Fruit fly (Drosophila melanogaster) whole organism, embryonic: Measurements from ENCODE around the gene CG43293.

ENCODE experiments used
- B-H1 ChIP-seq: fragments of 200-800 bp; sonication (Bioruptor generic); IDR thresholded peaks from 3 replicates; pipeline ENCODE4 v1.3.6; 2022; ENCODE audit warnings: missing biosample characterization, missing genetic modification characterization
- Bdp1 ChIP-seq: fragments of 200-800 bp; sonication (Bioruptor generic); optimal IDR thresholded peaks from 3 replicates; lab custom pipeline; 2016; ENCODE audit warnings: missing biosample characterization, missing genetic modification characterization
- BtbVII ChIP-seq: fragments of 200-800 bp; sonication (Bioruptor generic); optimal IDR thresholded peaks from 3 replicates; lab custom pipeline; 2017; ENCODE audit warnings: missing biosample characterization, mild to moderate bottlenecking, missing genetic modification characterization
- CG10366 ChIP-seq: fragments of 200-800 bp; sonication (Bioruptor generic); IDR thresholded peaks from 2 replicates; pipeline ENCODE4 v1.3.6; 2022; ENCODE audit warnings: missing biosample characterization, missing genetic modification characterization
- CG11723 ChIP-seq: fragments of 200-800 bp; sonication (Bioruptor generic); optimal IDR thresholded peaks from 2 replicates; lab custom pipeline; 2017; ENCODE audit warnings: missing biosample characterization, mild to moderate bottlenecking, missing genetic modification characterization
- CG15514 ChIP-seq: fragments of 200-800 bp; sonication (Bioruptor generic); optimal IDR thresholded peaks from 3 replicates; lab custom pipeline; 2017; ENCODE audit warnings: missing biosample characterization, missing genetic modification characterization, mild to moderate bottlenecking, moderate library complexity, missing genetic modification reagents
- CG1647 ChIP-seq: fragments of 200-800 bp; sonication (Bioruptor generic); optimal IDR thresholded peaks from 3 replicates; lab custom pipeline; 2016; ENCODE audit warnings: missing biosample characterization, missing genetic modification characterization
- CG16815 ChIP-seq: fragments of 200-800 bp; sonication (Bioruptor generic); optimal IDR thresholded peaks from 3 replicates; lab custom pipeline; 2017; ENCODE audit warnings: missing biosample characterization, mild to moderate bottlenecking, missing genetic modification characterization
- CG16863 ChIP-seq: fragments of 200-800 bp; sonication (Bioruptor generic); optimal IDR thresholded peaks from 3 replicates; lab custom pipeline; 2016; ENCODE audit warnings: missing biosample characterization, missing genetic modification characterization
- CG17385 ChIP-seq: fragments of 200-800 bp; sonication (Bioruptor generic); optimal IDR thresholded peaks from 3 replicates; lab custom pipeline; 2018; ENCODE audit warnings: missing biosample characterization, mild to moderate bottlenecking, missing genetic modification characterization
- CG17829 ChIP-seq: fragments of 200-800 bp; optimal IDR thresholded peaks from 2 replicates; lab custom pipeline; 2019; ENCODE audit warnings: missing biosample characterization, mild to moderate bottlenecking, missing genetic modification characterization, moderate library complexity
- CG2202 ChIP-seq: fragments of 200-800 bp; sonication (Bioruptor generic); optimal IDR thresholded peaks from 2 replicates; lab custom pipeline; 2018; ENCODE audit warnings: missing biosample characterization, mild to moderate bottlenecking, missing genetic modification characterization
- CG30431 ChIP-seq: fragments of 200-800 bp; sonication (Bioruptor generic); optimal IDR thresholded peaks from 2 replicates; lab custom pipeline; 2017; ENCODE audit warnings: missing biosample characterization, missing genetic modification characterization
- CG3995 ChIP-seq: fragments of 200-800 bp; sonication (Bioruptor generic); optimal IDR thresholded peaks from 3 replicates; lab custom pipeline; 2016; ENCODE audit warnings: missing biosample characterization, missing genetic modification characterization
- CG5245 ChIP-seq: fragments of 200-800 bp; sonication (Bioruptor generic); optimal IDR thresholded peaks from 3 replicates; lab custom pipeline; 2016; ENCODE audit warnings: missing biosample characterization, missing genetic modification characterization
- CG8388 ChIP-seq: fragments of 200-800 bp; sonication (Bioruptor generic); optimal IDR thresholded peaks from 2 replicates; lab custom pipeline; 2019; ENCODE audit warnings: missing biosample characterization, mild to moderate bottlenecking, missing genetic modification characterization, moderate library complexity
- Dip3 ChIP-seq: fragments of 200-800 bp; sonication (Bioruptor generic); optimal IDR thresholded peaks from 3 replicates; lab custom pipeline; 2016; ENCODE audit warnings: missing biosample characterization, missing genetic modification characterization
- Dref ChIP-seq: fragments of 200-800 bp; sonication (Bioruptor generic); IDR thresholded peaks from 2 replicates; pipeline ENCODE4 v1.3.6; 2022; ENCODE audit warnings: missing biosample characterization, missing genetic modification characterization
- Drgx ChIP-seq: fragments of 200-800 bp; sonication (Bioruptor generic); IDR thresholded peaks from 2 replicates; pipeline ENCODE4 v1.3.6; 2022; ENCODE audit warnings: missing biosample characterization, missing genetic modification characterization
- E2f2 ChIP-seq: fragments of 200-800 bp; sonication (Bioruptor generic); IDR thresholded peaks from 2 replicates; pipeline ENCODE4 v1.3.6; 2022; ENCODE audit warnings: missing biosample characterization, missing genetic modification characterization
- Ets97D ChIP-seq: fragments of 200-800 bp; sonication (Bioruptor generic); optimal IDR thresholded peaks from 3 replicates; lab custom pipeline; 2016; ENCODE audit warnings: missing biosample characterization, missing genetic modification characterization
- Hand ChIP-seq: fragments of 200-800 bp; sonication (Bioruptor generic); optimal IDR thresholded peaks from 2 replicates; lab custom pipeline; 2017; ENCODE audit warnings: mild to moderate bottlenecking, missing biosample characterization, missing genetic modification reagents, missing genetic modification characterization
- HmgZ ChIP-seq: fragments of 200-800 bp; sonication (Bioruptor generic); optimal IDR thresholded peaks from 2 replicates; lab custom pipeline; 2018; ENCODE audit warnings: missing biosample characterization, mild to moderate bottlenecking, missing genetic modification characterization
- Hmx ChIP-seq: fragments of 200-800 bp; sonication (Bioruptor generic); optimal IDR thresholded peaks from 2 replicates; lab custom pipeline; 2016; ENCODE audit warnings: missing biosample characterization, missing genetic modification characterization
- Kr ChIP-seq: fragments of 200-800 bp; sonication (Bioruptor generic); optimal IDR thresholded peaks from 2 replicates; lab custom pipeline; 2017; ENCODE audit warnings: missing biosample characterization, mild to moderate bottlenecking, missing genetic modification characterization
- Meics ChIP-seq: fragments of 200-800 bp; sonication (Bioruptor generic); optimal IDR thresholded peaks from 2 replicates; lab custom pipeline; 2017; ENCODE audit warnings: missing biosample characterization, mild to moderate bottlenecking, missing genetic modification characterization
- Myb ChIP-seq: fragments of 200-800 bp; sonication (Bioruptor generic); optimal IDR thresholded peaks from 2 replicates; lab custom pipeline; 2016; ENCODE audit warnings: missing biosample characterization, missing genetic modification characterization
- Ravus ChIP-seq: fragments of 200-800 bp; sonication (Bioruptor generic); IDR thresholded peaks from 2 replicates; pipeline ENCODE4 v1.3.6; 2022; ENCODE audit warnings: missing biosample characterization, missing genetic modification characterization
- Sry-β ChIP-seq: fragments of 200-800 bp; sonication (Bioruptor generic); optimal IDR thresholded peaks from 2 replicates; lab custom pipeline; 2018; ENCODE audit warnings: missing biosample characterization, mild to moderate bottlenecking, missing genetic modification characterization, moderate library complexity
- Ssrp ChIP-seq: fragments of 200-800 bp; sonication (Bioruptor generic); optimal IDR thresholded peaks from 2 replicates; lab custom pipeline; 2018; ENCODE audit warnings: missing biosample characterization, mild to moderate bottlenecking, missing genetic modification characterization, moderate library complexity
- al ChIP-seq: fragments of 200-800 bp; sonication (Bioruptor generic); IDR thresholded peaks from 2 replicates; pipeline ENCODE4 v1.3.6; 2022; ENCODE audit warnings: missing biosample characterization, missing genetic modification characterization
- ap ChIP-seq: fragments of 200-800 bp; sonication (Bioruptor generic); IDR thresholded peaks from 2 replicates; pipeline ENCODE4 v1.3.6; 2022; ENCODE audit warnings: missing biosample characterization, missing genetic modification characterization
- az2 ChIP-seq: fragments of 200-800 bp; sonication (Bioruptor generic); optimal IDR thresholded peaks from 3 replicates; lab custom pipeline; 2016; ENCODE audit warnings: missing biosample characterization, missing genetic modification characterization
- cas ChIP-seq: fragments of 200-800 bp; sonication (Bioruptor generic); IDR thresholded peaks from 2 replicates; pipeline ENCODE4 v1.3.6; 2022; ENCODE audit warnings: missing biosample characterization, missing genetic modification characterization
- dati ChIP-seq: fragments of 200-800 bp; sonication (Bioruptor generic); IDR thresholded peaks from 2 replicates; pipeline ENCODE4 v1.3.6; 2022; ENCODE audit warnings: missing biosample characterization, missing genetic modification characterization
- fd102C ChIP-seq: fragments of 200-800 bp; sonication (Bioruptor generic); optimal IDR thresholded peaks from 2 replicates; lab custom pipeline; 2018; ENCODE audit warnings: missing biosample characterization, mild to moderate bottlenecking, missing genetic modification characterization, moderate library complexity
- ftz-f1 ChIP-seq: fragments of 200-800 bp; sonication (Bioruptor generic); optimal IDR thresholded peaks from 2 replicates; lab custom pipeline; 2016; ENCODE audit warnings: missing biosample characterization, missing genetic modification characterization
- gce ChIP-seq: fragments of 200-800 bp; sonication (Bioruptor generic); IDR thresholded peaks from 3 replicates; pipeline ENCODE4 v1.3.6; 2022; ENCODE audit warnings: missing biosample characterization, missing genetic modification characterization
- hb ChIP-seq: fragments of 200-800 bp; sonication (Bioruptor generic); IDR thresholded peaks from 3 replicates; pipeline ENCODE4 v1.3.6; 2022; ENCODE audit warnings: missing biosample characterization, missing genetic modification characterization; ENCODE audit not compliant: partially characterized antibody
- lov ChIP-seq, 2 experiments: fragments of 200-800 bp in 1 of 2; fragments of >200 bp in 1 of 2; sonication (Bioruptor generic) in 1 of 2; IDR thresholded peaks in 1 of 2; optimal IDR thresholded peaks in 1 of 2; 2 replicates in 1 of 2; 3 replicates in 1 of 2; pipeline versions ENCODE4 v1.3.6 to Lab custom; 2017 to 2022; ENCODE audit warnings: missing biosample characterization in 1 of 2, missing genetic modification characterization in 1 of 2
- mirr ChIP-seq: fragments of 200-800 bp; sonication (Bioruptor generic); optimal IDR thresholded peaks from 3 replicates; lab custom pipeline; 2018; ENCODE audit warnings: missing biosample characterization, mild to moderate bottlenecking, missing genetic modification characterization
- mld ChIP-seq: fragments of 200-800 bp; sonication (Bioruptor generic); IDR thresholded peaks from 3 replicates; pipeline ENCODE4 v1.3.6; 2022; ENCODE audit warnings: missing biosample characterization, missing genetic modification characterization; ENCODE audit not compliant: partially characterized antibody
- peb ChIP-seq: fragments of 200-800 bp; sonication (Bioruptor generic); IDR thresholded peaks from 2 replicates; pipeline ENCODE4 v1.3.6; 2022; ENCODE audit warnings: missing biosample characterization, missing genetic modification characterization
- ranshi ChIP-seq: fragments of 200-800 bp; sonication (Bioruptor generic); IDR thresholded peaks from 2 replicates; pipeline ENCODE4 v1.3.6; 2022; ENCODE audit warnings: missing biosample characterization, missing genetic modification characterization
- salm ChIP-seq: fragments of 200-800 bp; sonication (Bioruptor generic); optimal IDR thresholded peaks from 2 replicates; lab custom pipeline; 2018; ENCODE audit warnings: missing biosample characterization, mild to moderate bottlenecking, missing genetic modification characterization
- sc ChIP-seq, 3 experiments: fragments of >200 bp in 2 of 3; fragments of 200-800 bp in 1 of 3; sonication (Bioruptor generic) in 1 of 3; optimal IDR thresholded peaks; 2 replicates in 2 of 3; 3 replicates in 1 of 3; lab custom pipeline; 2017; ENCODE audit warnings: mild to moderate bottlenecking in 1 of 3, missing biosample characterization in 1 of 3, missing genetic modification characterization in 1 of 3, missing genetic modification reagents in 1 of 3
- tio ChIP-seq: fragments of 200-800 bp; sonication (Bioruptor generic); optimal IDR thresholded peaks from 2 replicates; lab custom pipeline; 2017; ENCODE audit warnings: missing biosample characterization, missing genetic modification characterization, inconsistent platforms
- z ChIP-seq: fragments of 200-800 bp; sonication (Bioruptor generic); IDR thresholded peaks from 3 replicates; pipeline ENCODE4 v1.3.6; 2022; ENCODE audit warnings: missing biosample characterization, missing genetic modification characterization
- zf30C ChIP-seq: fragments of 200-800 bp; sonication (Bioruptor generic); optimal IDR thresholded peaks from 3 replicates; lab custom pipeline; 2018; ENCODE audit warnings: missing biosample characterization, mild to moderate bottlenecking, missing genetic modification characterization

Gene CG43293

dm6 chr3L:6184884-6185438 is at the start of gene CG43293, which contains the start of gene D19B:
TSS of gene CG43293 (plus strand) at chr3L:6185189.
TSS of gene D19B (minus strand) at chr3L:6184920.
- TF ChIP-seq CG16863 (GFP tag; lab: Kevin White, UChicago) (peak; percentile 80), sc (optimal IDR thresholded peaks at IDR 0.05; lab: Kevin White, UChicago) (no peak), sc (GFP tag; optimal IDR thresholded peaks at IDR 0.05; lab: Kevin White, UChicago) (peak; percentile 65), ap (GFP tag; lab: Robert Waterston, UW) (peak; percentile 69), Dref (GFP tag; lab: Robert Waterston, UW) (peak; percentile 86), CG3995 (GFP tag; lab: Kevin White, UChicago) (peak; percentile 33), tio (GFP tag; lab: Kevin White, UChicago) (no peak), dati (GFP tag; lab: Robert Waterston, UW) (peak; percentile 57; the same call in 1 of the 2 replicates), ftz-f1 (peak; percentile 79), lov (optimal IDR thresholded peaks at IDR 0.05; lab: Kevin White, UChicago) (no peak), lov (GFP tag; IDR thresholded peaks at IDR 0.05; lab: Robert Waterston, UW) (peak; percentile 71; the same call in 2 of the 3 replicates), CG10366 (GFP tag; lab: Robert Waterston, UW) (peak; percentile 93), B-H1 (peak; percentile 89), Meics (peak; percentile 90), zf30C (peak; percentile 25), CG17829 (tag; lab: Kevin White, UChicago) (peak; percentile 89), mld (GFP tag; lab: Robert Waterston, UW) (no peak), CG30431 (GFP tag; lab: Kevin White, UChicago) (peak; percentile 79), cas (peak; percentile 81), CG16815 (peak; percentile 74), Ets97D (GFP tag; lab: Kevin White, UChicago) (peak; percentile 74), CG11723 (GFP tag; lab: Kevin White, UChicago) (peak; percentile 82), Sry-β (GFP tag; lab: Kevin White, UChicago) (peak; percentile 84), gce (peak; percentile 92), fd102C (GFP tag; lab: Kevin White, UChicago) (peak; percentile 12), salm (tag; lab: Kevin White, UChicago) (peak; percentile 57), BtbVII (peak; percentile 81), peb (GFP tag; lab: Robert Waterston, UW) (peak; percentile 61), Drgx (peak; percentile 92), z (peak; percentile 68; the same call in 1 of the 3 replicates), Ravus (peak; percentile 61), CG17385 (peak; percentile 81), HmgZ (tag; lab: Kevin White, UChicago) (peak; percentile 92), Ssrp (tag; lab: Kevin White, UChicago) (peak; percentile 81), Kr (no peak), mirr (GFP tag; lab: Kevin White, UChicago) (peak; percentile 79), E2f2 (GFP tag; lab: Robert Waterston, UW) (peak; percentile 69), CG1647 (GFP tag; lab: Kevin White, UChicago) (peak; percentile 83), CG8388 (GFP tag; lab: Kevin White, UChicago) (peak; percentile 79), Hand (peak; percentile 62), ranshi (GFP tag; lab: Robert Waterston, UW) (peak; percentile 90), hb (GFP tag; lab: Robert Waterston, UW) (no peak), CG2202 (tag; lab: Kevin White, UChicago) (peak; percentile 75), CG5245 (peak; percentile 84), Dip3 (peak; percentile 83), al (peak; percentile 83), Myb (GFP tag; lab: Kevin White, UChicago) (peak; percentile 59), Bdp1 (GFP tag; lab: Kevin White, UChicago) (peak; percentile 52), CG15514 (peak; percentile 85), az2 (GFP tag; lab: Kevin White, UChicago) (peak; percentile 94), Hmx (peak; percentile 48)
